Fruit fly (Drosophila melanogaster) whole organism: Measurements from ENCODE around the gene CG33080.

Source experiments
- CG8478 ChIP-seq: fragments of >200 bp; optimal IDR thresholded peaks from 2 replicates; lab custom pipeline; 2018; ENCODE audit warnings: inconsistent platforms
- Dll ChIP-seq: fragments of >200 bp; optimal IDR thresholded peaks from 2 replicates; lab custom pipeline; 2017
- EcR ChIP-seq, 2 experiments: fragments of >200 bp; optimal IDR thresholded peaks; 2 replicates each; lab custom pipeline; 2017; ENCODE audit warnings: missing biosample characterization in 2 of 2, missing genetic modification characterization in 2 of 2, missing genetic modification reagents in 2 of 2
- pan ChIP-seq: fragments of >200 bp; optimal IDR thresholded peaks from 2 replicates; lab custom pipeline; 2017
- psq ChIP-seq: fragments of >200 bp; optimal IDR thresholded peaks from 2 replicates; lab custom pipeline; 2017
- usp ChIP-seq: fragments of >200 bp; optimal IDR thresholded peaks from 2 replicates; lab custom pipeline; 2017; ENCODE audit warnings: missing biosample characterization, missing genetic modification characterization, mixed read lengths

dm6 chrX:5764001-5764892 is 46.7 kb upstream of the CG33080 start, which contains the start of the genes MAPk-Ak2 and CG42699:
- TF ChIP-seq CG8478 (lab: Kevin White, UChicago) (no peak), psq (lab: Kevin White, UChicago) (no peak), EcR (GFP tag; optimal IDR thresholded peaks at IDR 0.05; lab: Kevin White, UChicago) (no peak), Dll (lab: Kevin White, UChicago) (no peak), usp (GFP tag; lab: Kevin White, UChicago) (no peak), pan (lab: Kevin White, UChicago) (no peak)
